Fruit fly (Drosophila melanogaster) whole organism, prepupa: ENCODE results near the gene Pcd.

ENCODE experiments used
- Blimp-1 ChIP-seq: fragments of 200-800 bp; sonication (Bioruptor generic); optimal IDR thresholded peaks from 3 replicates; lab custom pipeline; 2017; ENCODE audit warnings: missing biosample characterization, missing genetic modification characterization, mild to moderate bottlenecking, moderate library complexity, missing genetic modification reagents
- CG10631 ChIP-seq: fragments of 200-800 bp; sonication (Bioruptor generic); optimal IDR thresholded peaks from 2 replicates; lab custom pipeline; 2016; ENCODE audit warnings: missing biosample characterization, missing genetic modification characterization
- CG10669 ChIP-seq: fragments of 200-800 bp; sonication (Bioruptor generic); optimal IDR thresholded peaks from 3 replicates; lab custom pipeline; 2018; ENCODE audit warnings: missing biosample characterization, mild to moderate bottlenecking, missing genetic modification characterization, moderate library complexity
- CG11294 ChIP-seq: fragments of 200-800 bp; sonication (Bioruptor generic); IDR thresholded peaks from 2 replicates; pipeline ENCODE4 v1.3.6; 2022; ENCODE audit warnings: missing biosample characterization, missing genetic modification characterization
- CG11902 ChIP-seq: fragments of 200-800 bp; sonication (Bioruptor generic); optimal IDR thresholded peaks from 3 replicates; lab custom pipeline; 2016; ENCODE audit warnings: missing biosample characterization, missing genetic modification characterization
- CG15336 ChIP-seq: fragments of 200-800 bp; sonication (Bioruptor generic); IDR thresholded peaks from 2 replicates; pipeline ENCODE4 v1.3.6; 2022; ENCODE audit warnings: missing biosample characterization, missing genetic modification characterization
- CG1621 ChIP-seq: fragments of 200-800 bp; sonication (Bioruptor generic); optimal IDR thresholded peaks from 3 replicates; lab custom pipeline; 2018; ENCODE audit warnings: missing biosample characterization, mild to moderate bottlenecking, missing genetic modification characterization
- CG16779 ChIP-seq: fragments of 200-800 bp; sonication (Bioruptor generic); optimal IDR thresholded peaks from 3 replicates; lab custom pipeline; 2017; ENCODE audit warnings: missing biosample characterization, mild to moderate bottlenecking, missing genetic modification characterization
- CG3032 ChIP-seq: fragments of 200-800 bp; optimal IDR thresholded peaks from 2 replicates; lab custom pipeline; 2019; ENCODE audit warnings: missing biosample characterization, mild to moderate bottlenecking, missing genetic modification characterization, moderate library complexity
- CG31627 ChIP-seq: fragments of 200-800 bp; sonication (Bioruptor generic); optimal IDR thresholded peaks from 3 replicates; lab custom pipeline; 2016; ENCODE audit warnings: missing biosample characterization, missing genetic modification characterization
- CG32006 ChIP-seq: fragments of 200-800 bp; sonication (Bioruptor generic); optimal IDR thresholded peaks from 3 replicates; lab custom pipeline; 2017; ENCODE audit warnings: missing biosample characterization, mild to moderate bottlenecking, missing genetic modification characterization
- CG34406 ChIP-seq: fragments of 200-800 bp; sonication (Bioruptor generic); optimal IDR thresholded peaks from 3 replicates; lab custom pipeline; 2016; ENCODE audit warnings: missing biosample characterization, missing genetic modification characterization
- CG3919 ChIP-seq: fragments of 200-800 bp; sonication (Bioruptor generic); optimal IDR thresholded peaks from 3 replicates; lab custom pipeline; 2016; ENCODE audit warnings: missing biosample characterization, missing genetic modification characterization
- CG4318 ChIP-seq: fragments of 200-800 bp; sonication (Bioruptor generic); optimal IDR thresholded peaks from 3 replicates; lab custom pipeline; 2017; ENCODE audit warnings: missing biosample characterization, mild to moderate bottlenecking, missing genetic modification characterization
- CG6163 ChIP-seq: fragments of 200-800 bp; sonication (Bioruptor generic); IDR thresholded peaks from 3 replicates; pipeline ENCODE4 v1.3.6; 2022; ENCODE audit warnings: missing biosample characterization, missing genetic modification characterization
- CG6276 ChIP-seq: fragments of 200-800 bp; sonication (Bioruptor generic); optimal IDR thresholded peaks from 2 replicates; lab custom pipeline; 2017; ENCODE audit warnings: missing biosample characterization, mild to moderate bottlenecking, missing genetic modification characterization
- CG6792 ChIP-seq: fragments of 200-800 bp; sonication (Bioruptor generic); optimal IDR thresholded peaks from 3 replicates; lab custom pipeline; 2016; ENCODE audit warnings: missing biosample characterization, missing genetic modification characterization
- CG6808 ChIP-seq: fragments of 200-800 bp; sonication (Bioruptor generic); optimal IDR thresholded peaks from 3 replicates; lab custom pipeline; 2017; ENCODE audit warnings: missing biosample characterization, missing genetic modification characterization, mild to moderate bottlenecking, moderate library complexity, missing genetic modification reagents
- CG8119 ChIP-seq: fragments of 200-800 bp; sonication (Bioruptor generic); IDR thresholded peaks from 3 replicates; pipeline ENCODE4 v1.3.6; 2022; ENCODE audit warnings: missing biosample characterization, missing genetic modification characterization
- CG8319 ChIP-seq: fragments of 200-800 bp; sonication (Bioruptor generic); optimal IDR thresholded peaks from 3 replicates; lab custom pipeline; 2016; ENCODE audit warnings: missing biosample characterization, missing genetic modification characterization
- CG8632 ChIP-seq: fragments of 200-800 bp; sonication (Bioruptor generic); optimal IDR thresholded peaks from 3 replicates; lab custom pipeline; 2016; ENCODE audit warnings: missing biosample characterization, missing genetic modification characterization
- CG9139 ChIP-seq: fragments of 200-800 bp; sonication (Bioruptor generic); optimal IDR thresholded peaks from 3 replicates; lab custom pipeline; 2017; ENCODE audit warnings: missing biosample characterization, mild to moderate bottlenecking, missing genetic modification characterization
- Eip75B ChIP-seq: fragments of 200-800 bp; sonication (Bioruptor generic); optimal IDR thresholded peaks from 3 replicates; lab custom pipeline; 2016; ENCODE audit warnings: missing biosample characterization, missing genetic modification characterization
- Eip78C ChIP-seq: fragments of 200-800 bp; sonication (Bioruptor generic); peaks from one replicate; lab custom pipeline; 2016; ENCODE audit warnings: missing biosample characterization, missing genetic modification characterization
- Ets21C ChIP-seq: fragments of 200-800 bp; sonication (Bioruptor generic); optimal IDR thresholded peaks from 3 replicates; lab custom pipeline; 2016; ENCODE audit warnings: missing biosample characterization, missing genetic modification characterization
- Ets96B ChIP-seq: fragments of 200-800 bp; optimal IDR thresholded peaks from 2 replicates; lab custom pipeline; 2019; ENCODE audit warnings: missing biosample characterization, mild to moderate bottlenecking, missing genetic modification characterization, moderate library complexity
- Gug ChIP-seq: fragments of 200-800 bp; sonication (Bioruptor generic); IDR thresholded peaks from 2 replicates; pipeline ENCODE4 v1.3.6; 2022; ENCODE audit warnings: missing biosample characterization, missing genetic modification characterization
- Hr38 ChIP-seq: sonication (Bioruptor generic); optimal IDR thresholded peaks from 2 replicates; lab custom pipeline; 2016; ENCODE audit warnings: missing biosample characterization, missing genetic modification characterization
- Hr4 ChIP-seq: fragments of 200-800 bp; sonication (Bioruptor generic); optimal IDR thresholded peaks from 3 replicates; lab custom pipeline; 2016; ENCODE audit warnings: missing biosample characterization, missing genetic modification characterization
- OdsH ChIP-seq: fragments of 200-800 bp; sonication (Bioruptor generic); optimal IDR thresholded peaks from 3 replicates; lab custom pipeline; 2016; ENCODE audit warnings: missing biosample characterization, missing genetic modification characterization
- Smox ChIP-seq: fragments of 200-800 bp; sonication (Bioruptor generic); optimal IDR thresholded peaks from 3 replicates; lab custom pipeline; 2016; ENCODE audit warnings: missing biosample characterization, missing genetic modification characterization
- Sox102F ChIP-seq: fragments of 200-800 bp; sonication (Bioruptor generic); optimal IDR thresholded peaks from 2 replicates; lab custom pipeline; 2016; ENCODE audit warnings: missing biosample characterization, mild to moderate bottlenecking, missing genetic modification characterization
- Sox14 ChIP-seq: fragments of 200-800 bp; sonication (Bioruptor generic); optimal IDR thresholded peaks from 3 replicates; lab custom pipeline; 2016; ENCODE audit warnings: missing biosample characterization, missing genetic modification characterization
- Sox15 ChIP-seq: fragments of 200-800 bp; sonication (Bioruptor generic); optimal IDR thresholded peaks from 3 replicates; lab custom pipeline; 2016; ENCODE audit warnings: missing biosample characterization, missing genetic modification characterization
- achi ChIP-seq: fragments of 200-800 bp; sonication (Bioruptor generic); optimal IDR thresholded peaks from 3 replicates; lab custom pipeline; 2016; ENCODE audit warnings: missing biosample characterization, missing genetic modification characterization
- acj6 ChIP-seq: fragments of 200-800 bp; sonication (Bioruptor generic); optimal IDR thresholded peaks from 3 replicates; lab custom pipeline; 2016; ENCODE audit warnings: missing biosample characterization, missing genetic modification characterization
- cyc ChIP-seq: fragments of 200-800 bp; sonication (Bioruptor generic); optimal IDR thresholded peaks from 3 replicates; lab custom pipeline; 2016; ENCODE audit warnings: missing biosample characterization, missing genetic modification characterization
- dsx ChIP-seq: fragments of 200-800 bp; optimal IDR thresholded peaks from 3 replicates; lab custom pipeline; 2019; ENCODE audit warnings: missing biosample characterization, mild to moderate bottlenecking, missing genetic modification characterization, moderate library complexity; ENCODE audit not compliant: poor library complexity, severe bottlenecking
- eg ChIP-seq: fragments of 200-800 bp; sonication (Bioruptor generic); IDR thresholded peaks from 3 replicates; pipeline ENCODE4 v1.3.6; 2022; ENCODE audit warnings: missing biosample characterization, missing genetic modification characterization
- fd59A ChIP-seq: fragments of 200-800 bp; sonication (Bioruptor generic); optimal IDR thresholded peaks from 2 replicates; lab custom pipeline; 2017; ENCODE audit warnings: missing biosample characterization, mild to moderate bottlenecking, missing genetic modification characterization, missing genetic modification reagents
- fd85E ChIP-seq: fragments of 200-800 bp; sonication (Bioruptor generic); optimal IDR thresholded peaks from 3 replicates; lab custom pipeline; 2016; ENCODE audit warnings: missing biosample characterization, missing genetic modification characterization
- fkh ChIP-seq: fragments of 200-800 bp; sonication (Bioruptor generic); optimal IDR thresholded peaks from 3 replicates; lab custom pipeline; 2017; ENCODE audit warnings: missing biosample characterization, mild to moderate bottlenecking, missing genetic modification characterization, moderate library complexity
- pdm3 ChIP-seq: fragments of 200-800 bp; sonication (Bioruptor generic); optimal IDR thresholded peaks from 3 replicates; lab custom pipeline; 2016; ENCODE audit warnings: missing biosample characterization, missing genetic modification characterization
- spab ChIP-seq: fragments of 200-800 bp; sonication (Bioruptor generic); optimal IDR thresholded peaks from 2 replicates; lab custom pipeline; 2017; ENCODE audit warnings: missing biosample characterization, mild to moderate bottlenecking, missing genetic modification characterization, missing genetic modification reagents
- ss ChIP-seq, 2 experiments: fragments of 200-800 bp; sonication (Bioruptor generic); optimal IDR thresholded peaks; 2 replicates in 1 of 2; 3 replicates in 1 of 2; lab custom pipeline; 2017 to 2018; ENCODE audit warnings: mild to moderate bottlenecking in 2 of 2, missing biosample characterization in 2 of 2, missing genetic modification characterization in 2 of 2, moderate library complexity in 1 of 2
- svp ChIP-seq: fragments of 200-800 bp; sonication (Bioruptor generic); peaks from one replicate; lab custom pipeline; 2016; ENCODE audit warnings: missing biosample characterization, missing genetic modification characterization
- topi ChIP-seq: fragments of 200-800 bp; sonication (Bioruptor generic); optimal IDR thresholded peaks from 3 replicates; lab custom pipeline; 2016; ENCODE audit warnings: missing biosample characterization, missing genetic modification characterization
- vri ChIP-seq: fragments of 200-800 bp; sonication (Bioruptor generic); optimal IDR thresholded peaks from 3 replicates; lab custom pipeline; 2016; ENCODE audit warnings: missing biosample characterization, mild to moderate bottlenecking, missing genetic modification characterization

Pcd gene

dm6 chr3R:29771645-29772089 is 48.7 kb downstream of the Pcd start:
- no peak for TF ChIP-seq svp
- TF ChIP-seq fkh (GFP tag; lab: Kevin White, UChicago) = peak; percentile 97
- TF ChIP-seq CG16779 (tag; lab: Kevin White, UChicago) = peak; percentile 25
- TF ChIP-seq dsx = peak; percentile 17
- TF ChIP-seq CG3919 = no peak
- no peak for TF ChIP-seq Eip78C (GFP tag; lab: Kevin White, UChicago)
- no peak for TF ChIP-seq CG6808 (GFP tag; lab: Kevin White, UChicago)
- no peak for TF ChIP-seq acj6
- peak; percentile 44; the same call in 1 of the 3 replicates for TF ChIP-seq eg
- TF ChIP-seq vri (GFP tag; lab: Kevin White, UChicago) = peak; percentile 67
- TF ChIP-seq CG11294 = no peak
- TF ChIP-seq CG8119 = peak; percentile 27; the same call in 1 of the 3 replicates
- no peak for TF ChIP-seq CG10669 (GFP tag; lab: Kevin White, UChicago)
- no peak for TF ChIP-seq CG34406
- TF ChIP-seq CG8319 (GFP tag; lab: Kevin White, UChicago) = no peak
- TF ChIP-seq CG15336 (GFP tag; lab: Robert Waterston, UW) = peak; percentile 18; the same call in 1 of the 2 replicates
- peak in 1 of 2 experiments; percentile 46 for TF ChIP-seq ss (GFP tag; optimal IDR thresholded peaks at IDR 0.05; lab: Kevin White, UChicago)
- TF ChIP-seq CG11902 (GFP tag; lab: Kevin White, UChicago) = no peak

dm6 chr3R:29772090-29772794 is 49.3 kb downstream of the Pcd start:
- TF ChIP-seq Gug (GFP tag; lab: Robert Waterston, UW) (no peak), fd59A (peak; percentile 20), Blimp-1 (GFP tag; lab: Kevin White, UChicago) (peak; percentile 16), CG11902 (GFP tag; lab: Kevin White, UChicago) (peak; percentile 28), CG9139 (GFP tag; lab: Kevin White, UChicago) (no peak), achi (peak; percentile 69), eg (no peak; the same call in 2 of the 3 replicates), Hr4 (GFP tag; lab: Kevin White, UChicago) (no peak), CG34406 (peak; percentile 30), CG32006 (GFP tag; lab: Kevin White, UChicago) (peak; percentile 61), Sox15 (no peak), CG31627 (GFP tag; lab: Kevin White, UChicago) (peak; percentile 40), Smox (GFP tag; lab: Kevin White, UChicago) (peak; percentile 36), topi (peak; percentile 52), Sox14 (GFP tag; lab: Kevin White, UChicago) (no peak), CG8119 (no peak), CG8632 (GFP tag; lab: Kevin White, UChicago) (no peak), Hr38 (GFP tag; lab: Kevin White, UChicago) (no peak), CG15336 (GFP tag; lab: Robert Waterston, UW) (no peak), Sox102F (GFP tag; lab: Kevin White, UChicago) (no peak), Ets96B (tag; lab: Kevin White, UChicago) (peak; percentile 16), Eip78C (GFP tag; lab: Kevin White, UChicago) (peak; percentile 93), spab (GFP tag; lab: Kevin White, UChicago) (peak; percentile 51), CG6792 (GFP tag; lab: Kevin White, UChicago) (peak; percentile 30), CG10631 (GFP tag; lab: Kevin White, UChicago) (peak; percentile 65), Ets21C (GFP tag; lab: Kevin White, UChicago) (peak; percentile 10), CG6163 (GFP tag; lab: Robert Waterston, UW) (peak; percentile 74), cyc (peak; percentile 42), CG1621 (tag; lab: Kevin White, UChicago) (no peak), CG3032 (tag; lab: Kevin White, UChicago) (peak; percentile 52), Eip75B (GFP tag; lab: Kevin White, UChicago) (peak; percentile 18), CG4318 (peak; percentile 48), OdsH (GFP tag; lab: Kevin White, UChicago) (peak; percentile 27), pdm3 (GFP tag; lab: Kevin White, UChicago) (peak; percentile 45), fkh (GFP tag; lab: Kevin White, UChicago) (no peak), CG8319 (GFP tag; lab: Kevin White, UChicago) (no peak), fd85E (GFP tag; lab: Kevin White, UChicago) (no peak), CG6276 (GFP tag; lab: Kevin White, UChicago) (peak; percentile 23), vri (GFP tag; lab: Kevin White, UChicago) (no peak), CG16779 (tag; lab: Kevin White, UChicago) (no peak)
